Worm (Caenorhabditis elegans): ENCODE measurements around the gene F54C8.6.

The F54C8.6 gene

DNA sequence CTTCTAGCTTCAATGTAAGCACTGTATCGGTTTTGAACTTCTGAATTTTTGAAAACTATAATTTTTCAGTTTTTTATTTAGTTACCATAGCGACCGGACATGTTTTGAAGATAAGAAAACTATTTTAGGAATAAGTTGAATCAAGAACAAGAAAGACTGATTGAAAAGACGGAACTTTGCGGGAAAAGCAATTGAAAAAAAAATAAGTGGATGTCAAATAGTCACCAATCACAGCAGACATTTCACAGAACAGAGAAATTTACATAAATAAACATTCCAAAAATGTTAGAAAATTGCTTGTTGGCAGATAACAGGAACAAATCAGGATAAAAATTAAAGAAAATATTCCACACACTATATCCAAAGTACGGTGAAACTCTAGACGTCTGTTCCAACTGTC lies at the start of gene F54C8.6:
TSS of gene F54C8.6 (minus strand) at position 101 of the 400 bp plus-strand sequence.
- TF ChIP-seq B0310.2 (tag; optimal IDR thresholded peaks at IDR 0.05), result no peak
- TF ChIP-seq scrt-1 (GFP tag; IDR thresholded peaks at IDR 0.05), result no peak
- TF ChIP-seq tbx-37 (GFP tag; conservative IDR thresholded peaks at IDR 0.05), result no peak
- TF ChIP-seq F13C5.2 (tag; optimal IDR thresholded peaks at IDR 0.05), result no peak
- TF ChIP-seq hmbx-1 (tag; optimal IDR thresholded peaks at IDR 0.05), result no peak
- TF ChIP-seq flt-1 (GFP tag; IDR thresholded peaks at IDR 0.05), result no peak
- no peak for TF ChIP-seq pes-1 (GFP tag; IDR thresholded peaks at IDR 0.05)
- no peak for TF ChIP-seq ama-1 (optimal IDR thresholded peaks at IDR 0.05)
- TF ChIP-seq hnd-1 (tag; optimal IDR thresholded peaks at IDR 0.05), result no peak
- TF ChIP-seq tbx-11 (GFP tag; IDR thresholded peaks at IDR 0.05), result no peak
- no peak for TF ChIP-seq aly-1 (tag; optimal IDR thresholded peaks at IDR 0.05)
- TF ChIP-seq ets-7 (tag; optimal IDR thresholded peaks at IDR 0.05), result no peak
- no peak for TF ChIP-seq ceh-13 (GFP tag; optimal IDR thresholded peaks at IDR 0.05)
- TF ChIP-seq sea-1 (GFP tag; conservative IDR thresholded peaks at IDR 0.05), result no peak
- TF ChIP-seq hmg-4 (GFP tag; optimal IDR thresholded peaks at IDR 0.05), result no peak

DNA sequence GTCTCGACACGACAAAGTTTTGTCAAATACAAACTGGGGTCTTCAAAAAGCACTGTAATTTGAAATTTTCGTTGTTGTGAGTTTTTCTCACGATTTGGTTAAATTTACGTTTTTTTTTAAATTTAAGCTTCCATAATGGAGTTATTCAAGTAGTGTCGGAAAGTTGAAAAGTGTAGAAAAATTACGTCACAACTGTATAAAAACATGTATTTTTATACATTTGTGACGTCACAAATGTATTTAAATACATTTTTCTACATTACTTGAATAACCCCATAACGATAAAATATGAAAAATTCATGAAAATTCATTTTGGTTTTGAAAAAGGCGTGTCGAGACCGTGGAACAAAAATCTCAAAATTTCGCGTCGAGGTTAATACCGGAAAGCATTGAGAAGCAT lies 47.7 kb upstream of the F54C8.6 start:
- TF ChIP-seq tra-4 (tag; optimal IDR thresholded peaks at IDR 0.05) (no peak), tbx-37 (GFP tag; conservative IDR thresholded peaks at IDR 0.05) (no peak), F13C5.2 (tag; optimal IDR thresholded peaks at IDR 0.05) (no peak), ceh-13 (GFP tag; optimal IDR thresholded peaks at IDR 0.05) (no peak), scrt-1 (GFP tag; IDR thresholded peaks at IDR 0.05) (no peak), tbx-11 (GFP tag; IDR thresholded peaks at IDR 0.05) (no peak), hmbx-1 (tag; optimal IDR thresholded peaks at IDR 0.05) (no peak), ceh-36 (tag; optimal IDR thresholded peaks at IDR 0.05) (no peak), B0310.2 (tag; optimal IDR thresholded peaks at IDR 0.05) (no peak), hnd-1 (tag; optimal IDR thresholded peaks at IDR 0.05) (no peak), sea-1 (GFP tag; conservative IDR thresholded peaks at IDR 0.05) (no peak), flt-1 (GFP tag; IDR thresholded peaks at IDR 0.05) (no peak), pes-1 (GFP tag; IDR thresholded peaks at IDR 0.05) (no peak), aly-1 (tag; optimal IDR thresholded peaks at IDR 0.05) (no peak), ama-1 (optimal IDR thresholded peaks at IDR 0.05) (no peak), hmg-4 (GFP tag; optimal IDR thresholded peaks at IDR 0.05) (no peak), ets-7 (tag; optimal IDR thresholded peaks at IDR 0.05) (no peak)

DNA sequence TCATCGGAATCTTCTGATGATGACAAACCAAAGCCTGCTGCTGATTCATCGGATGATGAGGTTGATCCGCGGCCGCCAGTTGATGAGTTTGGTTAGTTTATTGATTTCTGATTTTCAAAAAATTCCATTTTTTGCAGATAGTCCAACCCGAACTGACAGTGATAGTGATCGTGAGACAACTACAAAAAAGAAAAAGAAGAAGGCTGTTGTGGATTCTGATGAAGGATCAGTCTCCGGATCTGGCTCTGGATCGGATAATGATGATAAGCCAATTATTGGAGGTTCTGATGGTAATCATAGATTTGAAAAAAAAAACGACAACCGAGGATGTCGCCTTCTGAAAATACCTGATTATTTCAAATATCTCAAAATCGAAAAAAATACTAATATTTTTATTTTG lies 46.4 kb upstream of the F54C8.6 start:
- no peak for TF ChIP-seq tbx-11 (GFP tag; IDR thresholded peaks at IDR 0.05)
- no peak for TF ChIP-seq ceh-13 (GFP tag; optimal IDR thresholded peaks at IDR 0.05)
- no peak for TF ChIP-seq hmg-4 (GFP tag; optimal IDR thresholded peaks at IDR 0.05)
- no peak for TF ChIP-seq sea-1 (GFP tag; conservative IDR thresholded peaks at IDR 0.05)
- no peak for TF ChIP-seq ets-7 (tag; optimal IDR thresholded peaks at IDR 0.05)
- TF ChIP-seq hnd-1 (tag; optimal IDR thresholded peaks at IDR 0.05), result no peak
- TF ChIP-seq flt-1 (GFP tag; IDR thresholded peaks at IDR 0.05), result no peak
- no peak for TF ChIP-seq F13C5.2 (tag; optimal IDR thresholded peaks at IDR 0.05)
- TF ChIP-seq aly-1 (tag; optimal IDR thresholded peaks at IDR 0.05), result no peak
- no peak for TF ChIP-seq tra-4 (tag; optimal IDR thresholded peaks at IDR 0.05)
- no peak for TF ChIP-seq scrt-1 (GFP tag; IDR thresholded peaks at IDR 0.05)
- TF ChIP-seq tbx-37 (GFP tag; conservative IDR thresholded peaks at IDR 0.05), result no peak
- no peak for TF ChIP-seq B0310.2 (tag; optimal IDR thresholded peaks at IDR 0.05)
- TF ChIP-seq ceh-36 (tag; optimal IDR thresholded peaks at IDR 0.05), result no peak
- TF ChIP-seq pes-1 (GFP tag; IDR thresholded peaks at IDR 0.05), result no peak
- TF ChIP-seq ama-1 (optimal IDR thresholded peaks at IDR 0.05), result no peak
- TF ChIP-seq hmbx-1 (tag; optimal IDR thresholded peaks at IDR 0.05), result no peak

DNA sequence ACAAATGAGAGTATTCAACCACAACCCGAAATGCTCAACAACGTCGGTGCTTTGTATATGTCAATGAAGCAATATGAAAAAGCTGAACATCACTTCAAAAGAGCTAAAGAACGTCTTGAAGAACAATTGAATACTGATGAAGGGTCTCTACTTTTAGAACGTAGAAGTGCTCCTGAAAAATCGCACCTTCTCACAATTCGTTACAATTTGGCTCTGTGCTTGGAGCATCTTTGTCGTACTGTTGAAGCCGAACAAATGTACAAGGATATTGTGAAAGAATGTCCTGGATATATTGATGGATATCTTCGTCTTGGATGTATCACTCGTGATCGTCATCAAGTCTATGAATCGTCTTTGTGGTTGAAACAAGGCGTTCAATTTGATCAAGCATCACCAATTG lies 44.5 kb upstream of the F54C8.6 start:
- TF ChIP-seq ceh-36 (tag; optimal IDR thresholded peaks at IDR 0.05), result no peak
- no peak for TF ChIP-seq flt-1 (GFP tag; IDR thresholded peaks at IDR 0.05)
- TF ChIP-seq tbx-37 (GFP tag; conservative IDR thresholded peaks at IDR 0.05), result no peak
- no peak for TF ChIP-seq ama-1 (optimal IDR thresholded peaks at IDR 0.05)
- no peak for TF ChIP-seq tbx-11 (GFP tag; IDR thresholded peaks at IDR 0.05)
- TF ChIP-seq aly-1 (tag; optimal IDR thresholded peaks at IDR 0.05), result no peak

DNA sequence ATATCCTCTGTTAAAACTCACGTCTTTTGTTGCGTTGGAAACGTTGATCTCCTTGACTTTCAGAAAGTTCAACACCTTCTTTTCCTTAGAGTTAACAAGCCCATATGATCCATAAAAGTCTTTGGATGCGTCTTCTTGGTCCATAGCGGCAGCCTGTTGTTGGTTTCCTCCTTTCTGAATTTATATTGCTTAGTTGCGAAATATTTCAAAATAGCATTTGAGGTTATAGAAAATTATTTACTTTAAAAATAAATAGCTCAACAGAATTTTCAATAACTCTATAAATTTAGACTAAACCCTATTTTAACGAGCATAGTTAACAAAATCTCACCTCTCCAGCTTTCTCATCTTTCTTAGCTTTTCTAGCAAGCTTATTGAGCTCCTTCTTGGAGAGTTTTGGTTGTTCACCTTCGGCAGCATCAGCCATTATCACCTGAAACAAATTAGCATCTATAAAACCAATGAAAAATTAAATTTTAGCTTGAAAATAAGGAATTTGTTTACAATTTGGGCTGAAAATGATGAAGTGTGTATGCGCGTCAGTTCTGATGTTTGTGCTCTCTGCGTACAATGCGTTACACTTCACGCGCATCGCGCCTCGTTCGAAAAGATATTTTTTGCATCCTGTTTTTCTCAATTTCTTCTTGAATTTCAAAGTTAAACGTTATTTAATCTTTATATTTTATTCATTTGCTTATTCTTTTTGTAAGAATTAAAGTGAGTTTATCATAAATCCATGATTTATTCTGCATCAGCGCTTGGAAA lies 41.2 kb upstream of the F54C8.6 start, which contains the start of the genes dars-1 and ctr-9:
TSS of gene dars-1 (minus strand) at position 433 of the 765 bp plus-strand sequence.
TSS of gene ctr-9 (plus strand) at position 614 of the 765 bp plus-strand sequence.
- no peak for TF ChIP-seq hmg-4 (GFP tag; optimal IDR thresholded peaks at IDR 0.05)
- no peak for TF ChIP-seq flt-1 (GFP tag; IDR thresholded peaks at IDR 0.05)
- TF ChIP-seq aly-1 (tag; optimal IDR thresholded peaks at IDR 0.05), result no peak
- no peak for TF ChIP-seq F13C5.2 (tag; optimal IDR thresholded peaks at IDR 0.05)
- no peak for TF ChIP-seq hnd-1 (tag; optimal IDR thresholded peaks at IDR 0.05)
- TF ChIP-seq scrt-1 (GFP tag; IDR thresholded peaks at IDR 0.05), result no peak
- TF ChIP-seq ceh-36 (tag; optimal IDR thresholded peaks at IDR 0.05), result no peak
- no peak for TF ChIP-seq sea-1 (GFP tag; conservative IDR thresholded peaks at IDR 0.05)
- no peak for TF ChIP-seq tbx-37 (GFP tag; conservative IDR thresholded peaks at IDR 0.05)
- TF ChIP-seq ceh-13 (GFP tag; optimal IDR thresholded peaks at IDR 0.05), result no peak
- no peak for TF ChIP-seq B0310.2 (tag; optimal IDR thresholded peaks at IDR 0.05)
- TF ChIP-seq ets-7 (tag; optimal IDR thresholded peaks at IDR 0.05), result no peak
- TF ChIP-seq tbx-11 (GFP tag; IDR thresholded peaks at IDR 0.05), result no peak
- no peak for TF ChIP-seq hmbx-1 (tag; optimal IDR thresholded peaks at IDR 0.05)
- TF ChIP-seq tra-4 (tag; optimal IDR thresholded peaks at IDR 0.05), result no peak
- TF ChIP-seq pes-1 (GFP tag; IDR thresholded peaks at IDR 0.05), result no peak
- TF ChIP-seq ama-1 (optimal IDR thresholded peaks at IDR 0.05), result no peak

DNA sequence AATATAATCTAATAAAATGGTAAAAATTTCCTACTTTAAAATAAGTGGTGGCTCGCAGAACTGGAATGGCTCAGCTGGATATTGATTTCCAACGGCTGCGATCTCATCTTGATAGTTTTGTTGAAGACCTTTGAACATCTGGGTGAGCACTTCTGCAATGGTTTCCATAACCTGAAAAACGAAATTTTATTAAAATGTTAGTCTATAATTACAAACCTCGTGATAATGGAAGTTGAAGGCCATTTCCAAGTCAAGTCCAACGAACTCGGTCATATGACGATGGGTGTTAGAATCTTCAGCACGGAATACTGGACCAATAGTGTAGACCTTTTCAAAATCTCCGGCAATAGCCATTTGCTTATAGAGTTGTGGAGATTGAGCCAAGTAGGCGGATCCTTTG lies 40.1 kb upstream of the F54C8.6 start:
- TF ChIP-seq aly-1 (tag; optimal IDR thresholded peaks at IDR 0.05) (no peak), hmbx-1 (tag; optimal IDR thresholded peaks at IDR 0.05) (no peak), ceh-36 (tag; optimal IDR thresholded peaks at IDR 0.05) (no peak), flt-1 (GFP tag; IDR thresholded peaks at IDR 0.05) (no peak), tbx-11 (GFP tag; IDR thresholded peaks at IDR 0.05) (no peak), sea-1 (GFP tag; conservative IDR thresholded peaks at IDR 0.05) (no peak), scrt-1 (GFP tag; IDR thresholded peaks at IDR 0.05) (no peak), tbx-37 (GFP tag; conservative IDR thresholded peaks at IDR 0.05) (no peak), F13C5.2 (tag; optimal IDR thresholded peaks at IDR 0.05) (no peak), pes-1 (GFP tag; IDR thresholded peaks at IDR 0.05) (no peak), B0310.2 (tag; optimal IDR thresholded peaks at IDR 0.05) (no peak), tra-4 (tag; optimal IDR thresholded peaks at IDR 0.05) (no peak), hmg-4 (GFP tag; optimal IDR thresholded peaks at IDR 0.05) (no peak), ama-1 (optimal IDR thresholded peaks at IDR 0.05) (no peak), ets-7 (tag; optimal IDR thresholded peaks at IDR 0.05) (no peak), ceh-13 (GFP tag; optimal IDR thresholded peaks at IDR 0.05) (no peak), hnd-1 (tag; optimal IDR thresholded peaks at IDR 0.05) (no peak)
